Worm (Caenorhabditis elegans) whole organism, L3 larva: ENCODE data around the gene ZK688.10.

Experiments
- ZK546.5 ChIP-seq: sonication (generic microtip); optimal IDR thresholded peaks from 2 replicates; lab custom pipeline; 2017; ENCODE audit warnings: missing biosample characterization, missing genetic modification characterization
- aly-2 ChIP-seq: fragments of 150-350 bp; optimal IDR thresholded peaks from 2 replicates; lab custom pipeline; 2014; ENCODE audit warnings: missing biosample characterization, missing genetic modification characterization
- ceh-16 ChIP-seq: sonication (generic microtip); optimal IDR thresholded peaks from 2 replicates; lab custom pipeline; 2017; ENCODE audit warnings: missing biosample characterization, missing genetic modification characterization
- ceh-28 ChIP-seq: fragments of 150-350 bp; optimal IDR thresholded peaks from 2 replicates; lab custom pipeline; 2014; ENCODE audit warnings: missing biosample characterization, missing genetic modification reagents, missing genetic modification characterization
- ceh-82 ChIP-seq: fragments of 150-350 bp; optimal IDR thresholded peaks from 2 replicates; lab custom pipeline; 2014; ENCODE audit warnings: missing biosample characterization, missing genetic modification characterization
- ceh-9 ChIP-seq: sonication (generic microtip); optimal IDR thresholded peaks from 2 replicates; lab custom pipeline; 2018; ENCODE audit warnings: missing biosample characterization, missing genetic modification characterization
- egl-5 ChIP-seq: fragments of 150-350 bp; optimal IDR thresholded peaks from 2 replicates; lab custom pipeline; 2017; ENCODE audit warnings: missing biosample characterization, missing genetic modification reagents, missing genetic modification characterization, inconsistent platforms
- elt-1 ChIP-seq: fragments of 150-350 bp; optimal IDR thresholded peaks from 2 replicates; lab custom pipeline; 2014; ENCODE audit warnings: missing biosample characterization, missing genetic modification characterization
- elt-2 ChIP-seq: sonication (generic microtip); optimal IDR thresholded peaks from 2 replicates; lab custom pipeline; 2016; ENCODE audit warnings: missing genetic modification reagents, mild to moderate bottlenecking, missing genetic modification characterization, missing compliant biosample characterization
- elt-3 ChIP-seq, 3 experiments: fragments of 150-350 bp in 1 of 3; sonication (generic microtip) in 2 of 3; optimal IDR thresholded peaks; 2 replicates in 2 of 3; 4 replicates in 1 of 3; lab custom pipeline; 2014 to 2017; ENCODE audit warnings: missing biosample characterization in 3 of 3, missing genetic modification characterization in 3 of 3
- eor-1 ChIP-seq, 2 experiments: fragments of 150-350 bp; optimal IDR thresholded peaks; 2 replicates each; lab custom pipeline; 2014 to 2018; ENCODE audit warnings: missing biosample characterization in 2 of 2, missing genetic modification characterization in 2 of 2
- fkh-10 ChIP-seq: sonication (generic microtip); optimal IDR thresholded peaks from 2 replicates; lab custom pipeline; 2017; ENCODE audit warnings: missing biosample characterization, missing genetic modification reagents, missing genetic modification characterization
- fos-1 ChIP-seq: fragments of 150-350 bp; optimal IDR thresholded peaks from 2 replicates; lab custom pipeline; 2014; ENCODE audit warnings: missing biosample characterization, missing genetic modification characterization
- hmg-11 ChIP-seq: sonication (generic microtip); optimal IDR thresholded peaks from 2 replicates; lab custom pipeline; 2016; ENCODE audit warnings: missing genetic modification characterization, missing compliant biosample characterization
- lin-15B ChIP-seq: fragments of 150-350 bp; optimal IDR thresholded peaks from 2 replicates; lab custom pipeline; 2014; ENCODE audit warnings: missing biosample characterization, missing genetic modification characterization
- lin-39 ChIP-seq: fragments of 150-350 bp; optimal IDR thresholded peaks from 2 replicates; lab custom pipeline; 2018; ENCODE audit warnings: missing biosample characterization, missing genetic modification reagents, missing genetic modification characterization
- lsy-12 ChIP-seq: sonication (generic microtip); optimal IDR thresholded peaks from 2 replicates; lab custom pipeline; 2016; ENCODE audit warnings: mild to moderate bottlenecking, missing genetic modification characterization, missing compliant biosample characterization
- mdl-1 ChIP-seq: fragments of 150-350 bp; optimal IDR thresholded peaks from 2 replicates; lab custom pipeline; 2014; ENCODE audit warnings: missing biosample characterization, missing genetic modification characterization
- mml-1 ChIP-seq: fragments of 150-350 bp; sonication (generic microtip); optimal IDR thresholded peaks from 3 replicates; lab custom pipeline; 2014; ENCODE audit warnings: missing biosample characterization, missing genetic modification characterization
- nfya-1 ChIP-seq: sonication (generic microtip); optimal IDR thresholded peaks from 2 replicates; lab custom pipeline; 2017; ENCODE audit warnings: missing genetic modification characterization, mild to moderate bottlenecking, missing compliant biosample characterization, antibody characterized with exemption, moderate library complexity; ENCODE audit not compliant: insufficient read depth
- nhr-11 ChIP-seq: fragments of 150-350 bp; optimal IDR thresholded peaks from 2 replicates; lab custom pipeline; 2014; ENCODE audit warnings: missing biosample characterization, missing genetic modification characterization
- nhr-12 ChIP-seq: fragments of 150-350 bp; optimal IDR thresholded peaks from 2 replicates; lab custom pipeline; 2014; ENCODE audit warnings: missing biosample characterization, missing genetic modification characterization
- nhr-23 ChIP-seq: fragments of 150-350 bp; optimal IDR thresholded peaks from 2 replicates; lab custom pipeline; 2014; ENCODE audit warnings: missing biosample characterization, missing genetic modification reagents, missing genetic modification characterization
- nhr-237 ChIP-seq: fragments of 150-350 bp; optimal IDR thresholded peaks from 2 replicates; lab custom pipeline; 2014; ENCODE audit warnings: missing biosample characterization, missing genetic modification characterization
- nhr-28 ChIP-seq: fragments of 150-350 bp; optimal IDR thresholded peaks from 2 replicates; lab custom pipeline; 2014; ENCODE audit warnings: missing biosample characterization, missing genetic modification characterization
- nhr-43 ChIP-seq: sonication (generic microtip); optimal IDR thresholded peaks from 2 replicates; lab custom pipeline; 2016; ENCODE audit warnings: mild to moderate bottlenecking, missing genetic modification characterization, missing compliant biosample characterization; ENCODE audit not compliant: poor library complexity, severe bottlenecking
- nhr-67 ChIP-seq: fragments of 150-350 bp; optimal IDR thresholded peaks from 2 replicates; lab custom pipeline; 2014; ENCODE audit warnings: missing biosample characterization, missing genetic modification characterization
- nhr-76 ChIP-seq: fragments of 150-350 bp; sonication (generic microtip); optimal IDR thresholded peaks from 5 replicates; lab custom pipeline; 2014; ENCODE audit warnings: missing biosample characterization, missing genetic modification characterization
- pha-4 ChIP-seq: fragments of 150-350 bp; optimal IDR thresholded peaks from 2 replicates; lab custom pipeline; 2014; ENCODE audit warnings: missing biosample characterization, missing genetic modification reagents, missing genetic modification characterization
- pqm-1 ChIP-seq: fragments of 150-350 bp; optimal IDR thresholded peaks from 2 replicates; lab custom pipeline; 2017; ENCODE audit warnings: missing biosample characterization, missing genetic modification characterization, inconsistent platforms
- skn-1 ChIP-seq: fragments of 150-350 bp; optimal IDR thresholded peaks from 2 replicates; lab custom pipeline; 2014; ENCODE audit warnings: missing biosample characterization, missing genetic modification characterization
- snpc-4 ChIP-seq: fragments of 150-350 bp; optimal IDR thresholded peaks from 2 replicates; lab custom pipeline; 2014; ENCODE audit warnings: missing biosample characterization, missing genetic modification characterization
- tbx-2 ChIP-seq: sonication (generic microtip); optimal IDR thresholded peaks from 2 replicates; lab custom pipeline; 2016; ENCODE audit warnings: mild to moderate bottlenecking, missing genetic modification characterization, missing compliant biosample characterization
- unc-39 ChIP-seq: sonication (generic microtip); optimal IDR thresholded peaks from 4 replicates; lab custom pipeline; 2017; ENCODE audit warnings: missing biosample characterization, missing genetic modification characterization
- unc-62 ChIP-seq: fragments of 150-350 bp; sonication (generic microtip); optimal IDR thresholded peaks from 4 replicates; lab custom pipeline; 2014; ENCODE audit warnings: missing biosample characterization, missing genetic modification reagents, missing genetic modification characterization
- zag-1 ChIP-seq: fragments of 150-350 bp; optimal IDR thresholded peaks from 2 replicates; lab custom pipeline; 2014; ENCODE audit warnings: missing biosample characterization, missing genetic modification characterization
- ztf-11 ChIP-seq: fragments of 150-350 bp; optimal IDR thresholded peaks from 2 replicates; lab custom pipeline; 2014; ENCODE audit warnings: missing biosample characterization, missing genetic modification characterization
- ztf-4 ChIP-seq: fragments of 150-350 bp; optimal IDR thresholded peaks from 2 replicates; lab custom pipeline; 2014; ENCODE audit warnings: missing biosample characterization, missing genetic modification characterization

Gene ZK688.10

DNA sequence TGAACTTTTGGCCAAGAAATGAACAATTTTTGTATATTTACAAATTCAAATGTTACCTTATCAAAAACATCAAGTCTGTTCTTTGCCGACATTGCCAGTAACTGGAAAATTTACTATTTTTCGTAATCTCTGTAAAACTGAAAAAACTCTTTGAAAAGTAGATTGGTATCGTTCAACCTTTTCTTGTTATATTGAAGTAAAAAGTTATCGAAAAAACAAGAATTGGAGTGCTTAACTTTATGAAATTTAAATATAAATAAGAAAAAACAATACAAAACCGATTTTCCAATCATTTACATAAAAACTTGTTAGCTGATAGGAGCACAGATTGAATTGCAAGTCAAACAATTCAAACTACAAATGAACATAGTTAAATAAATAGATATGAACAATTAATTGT lies 12.0 kb downstream of the ZK688.10 start, which contains the start of gene ZK688.11:
ZK688.11 (minus strand) TSS at position 101 of the 400 bp plus-strand sequence.
- TF ChIP-seq egl-5 (tag; lab: Kevin White, UChicago) (no peak), ceh-28 (peak; percentile 3)

DNA sequence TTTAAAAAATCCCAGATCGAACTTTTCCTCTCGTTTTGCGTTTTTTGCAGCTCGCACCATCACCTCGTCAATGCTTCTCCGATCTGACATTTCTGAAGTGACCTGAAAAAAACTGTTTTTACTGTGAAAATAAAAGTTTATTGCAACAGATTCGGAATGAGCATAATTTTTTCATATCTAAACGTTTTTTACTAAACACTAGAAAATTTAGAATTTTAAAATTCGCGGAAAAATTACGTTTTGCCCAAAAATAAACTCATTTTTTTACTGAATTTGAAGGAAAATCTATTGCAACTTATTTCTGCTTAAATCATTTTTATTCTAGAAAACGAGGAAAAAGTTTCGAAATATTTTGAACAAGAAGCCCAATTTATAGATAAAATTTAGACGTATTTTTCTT lies 13.9 kb downstream of the ZK688.10 start, which contains the start of gene ZK688.9:
ZK688.9 (minus strand) TSS at position 101 of the 400 bp plus-strand sequence.
- TF ChIP-seq elt-2 (tag; lab: Kevin White, UChicago) (no peak), ceh-28 (no peak), nhr-43 (no peak), eor-1 (tag; optimal IDR thresholded peaks at IDR 0.05; lab: Kevin White, UChicago) (no peak), tbx-2 (tag; lab: Kevin White, UChicago) (no peak), nhr-23 (tag; lab: Kevin White, UChicago) (no peak), unc-39 (tag; lab: Kevin White, UChicago) (no peak), ZK546.5 (no peak), ceh-9 (no peak), nhr-237 (tag; lab: Kevin White, UChicago) (no peak), snpc-4 (tag; lab: Kevin White, UChicago) (no peak), mml-1 (tag; lab: Kevin White, UChicago) (no peak), nhr-67 (tag; lab: Kevin White, UChicago) (no peak), nfya-1 (no peak), egl-5 (tag; lab: Kevin White, UChicago) (no peak)

DNA sequence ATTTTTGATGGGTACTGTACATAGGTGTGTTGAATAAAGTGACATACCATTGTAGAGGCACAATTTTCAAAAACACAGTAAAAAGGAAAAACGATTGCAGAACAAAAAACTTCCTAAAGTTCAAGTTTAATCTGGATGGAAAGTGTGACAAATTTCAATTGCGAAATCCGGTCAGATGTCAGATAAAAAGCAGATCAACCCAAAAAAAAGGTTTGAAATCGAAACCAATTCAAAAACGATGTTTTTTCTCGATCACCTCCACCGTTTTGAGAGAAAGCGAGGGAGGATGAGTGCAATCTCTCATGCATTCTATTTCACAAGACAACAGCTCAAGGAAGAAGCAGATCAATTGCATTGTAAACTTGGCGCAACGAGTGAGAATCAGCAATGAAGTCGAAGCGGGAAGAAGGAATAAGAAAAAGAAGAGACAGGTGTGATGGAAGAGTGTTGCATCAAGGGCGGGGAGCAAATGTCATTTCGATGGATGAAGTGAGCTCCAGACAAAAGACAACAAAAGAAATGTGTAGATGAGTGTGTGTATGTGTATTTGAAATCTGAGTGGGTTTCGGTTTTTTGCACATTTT lies 16.6 kb downstream of the ZK688.10 start:
- TF ChIP-seq mml-1 (tag; lab: Kevin White, UChicago) = no peak
- TF ChIP-seq zag-1 (tag; lab: Kevin White, UChicago) = no peak
- no peak for TF ChIP-seq elt-1 (tag; lab: Kevin White, UChicago)
- no peak for TF ChIP-seq lin-15B (tag; lab: Kevin White, UChicago)
- no peak for TF ChIP-seq unc-39 (tag; lab: Kevin White, UChicago)
- no peak for TF ChIP-seq ceh-9
- no peak for TF ChIP-seq ceh-28

DNA sequence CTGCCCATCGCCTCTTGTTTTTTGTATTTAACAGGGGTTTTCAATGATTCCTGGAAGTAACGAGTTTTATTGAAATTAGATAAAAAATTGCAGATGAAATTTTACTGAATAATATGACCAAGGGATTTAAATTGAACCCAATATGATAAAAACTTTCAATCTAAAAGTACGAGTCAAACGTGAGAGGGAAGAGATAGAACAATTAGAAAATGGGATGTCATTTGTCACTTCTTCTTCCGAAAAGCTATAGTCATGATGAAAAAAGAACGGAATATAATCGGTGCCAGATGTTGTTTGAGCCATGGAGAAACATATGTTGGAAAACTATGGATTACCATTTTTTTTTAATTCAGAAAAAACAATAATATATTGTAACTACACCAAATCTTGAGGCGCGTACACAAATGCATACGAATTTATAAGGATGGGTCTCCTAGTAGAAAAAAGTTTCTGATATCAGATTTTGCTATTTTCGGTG lies 17.9 kb downstream of the ZK688.10 start, which contains the start of gene sup-18:
sup-18 (minus strand) TSS at position 51 of the 478 bp plus-strand sequence.
- TF ChIP-seq nhr-76 (tag; lab: Kevin White, UChicago) (no peak), mdl-1 (tag; lab: Kevin White, UChicago) (no peak), elt-3 (tag; optimal IDR thresholded peaks at IDR 0.05; lab: Kevin White, UChicago) (no peak), nhr-67 (tag; lab: Kevin White, UChicago) (no peak), egl-5 (tag; lab: Kevin White, UChicago) (no peak), ztf-11 (tag; lab: Kevin White, UChicago) (no peak), ceh-82 (tag; lab: Kevin White, UChicago) (no peak), aly-2 (tag; lab: Kevin White, UChicago) (no peak), elt-1 (tag; lab: Kevin White, UChicago) (no peak), lin-39 (tag; lab: Kevin White, UChicago) (no peak), lin-15B (tag; lab: Kevin White, UChicago) (no peak), unc-62 (GFP tag; lab: Kevin White, UChicago) (no peak), zag-1 (tag; lab: Kevin White, UChicago) (no peak), nhr-11 (no peak), nhr-23 (tag; lab: Kevin White, UChicago) (no peak), hmg-11 (tag; lab: Kevin White, UChicago) (no peak), mml-1 (tag; lab: Kevin White, UChicago) (no peak), skn-1 (tag; lab: Kevin White, UChicago) (no peak), nhr-237 (tag; lab: Kevin White, UChicago) (no peak), tbx-2 (tag; lab: Kevin White, UChicago) (no peak)

DNA sequence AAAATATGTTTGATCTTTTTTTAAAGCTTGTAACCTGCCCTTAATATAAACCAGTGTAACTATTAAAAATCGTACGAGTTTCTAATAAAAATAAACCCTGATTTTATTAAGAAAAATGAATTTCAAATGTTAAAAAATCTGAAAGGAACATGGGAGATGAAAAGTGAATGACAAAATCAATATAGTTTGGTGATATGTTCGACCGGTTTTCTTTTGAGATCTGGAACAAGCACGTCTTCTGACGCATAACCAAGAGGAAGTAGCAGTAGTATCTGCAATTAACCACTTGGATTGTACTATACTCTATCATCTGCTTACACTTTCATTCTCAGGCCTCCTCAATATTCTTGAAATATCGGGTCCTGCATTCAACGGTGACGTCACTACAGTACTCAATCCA lies 19.7 kb downstream of the ZK688.10 start:
- no peak for TF ChIP-seq lsy-12 (tag; lab: Kevin White, UChicago)
- no peak for TF ChIP-seq ceh-16
- no peak for TF ChIP-seq fos-1 (tag; lab: Kevin White, UChicago)
- TF ChIP-seq nhr-23 (tag; lab: Kevin White, UChicago) = no peak
- TF ChIP-seq ztf-4 (tag; lab: Kevin White, UChicago) = no peak
- no peak for TF ChIP-seq pqm-1 (tag; lab: Kevin White, UChicago)
- TF ChIP-seq pha-4 (tag; lab: Kevin White, UChicago) = no peak
- no peak for TF ChIP-seq skn-1 (tag; lab: Kevin White, UChicago)
- no peak for TF ChIP-seq elt-3 (tag; optimal IDR thresholded peaks at IDR 0.05; lab: Kevin White, UChicago)
- TF ChIP-seq nhr-28 (tag; lab: Kevin White, UChicago) = no peak
- no peak for TF ChIP-seq ceh-82 (tag; lab: Kevin White, UChicago)
- no peak for TF ChIP-seq fkh-10 (GFP tag; lab: Kevin White, UChicago)
- no peak for TF ChIP-seq egl-5 (tag; lab: Kevin White, UChicago)
- no peak for TF ChIP-seq nhr-12 (tag; lab: Kevin White, UChicago)
- TF ChIP-seq nhr-43 = no peak
